ENCODE assay signal across 1 fruit fly cellular context in the genomic region with DNA sequence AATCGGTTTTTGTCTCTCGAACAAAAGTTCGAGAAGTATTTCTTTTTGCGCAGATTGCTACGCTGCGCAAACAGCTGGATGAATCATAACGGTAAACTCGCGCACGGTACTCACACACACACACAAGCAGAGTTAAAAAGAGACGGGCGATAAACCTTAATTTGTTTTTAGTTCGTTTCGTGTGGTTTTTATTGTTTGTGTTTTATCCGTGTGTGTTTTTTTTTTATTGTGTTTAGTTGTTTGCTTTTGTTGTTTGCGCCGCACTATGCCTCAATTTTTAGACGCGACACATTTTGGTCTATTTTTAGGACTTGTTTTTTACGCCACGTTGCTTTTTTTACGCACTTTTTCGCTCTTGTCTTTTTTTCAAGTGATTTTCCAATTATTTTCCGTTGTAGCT.
A peak's percentile ranks its signal among the peaks of the same experiment; 100 is the strongest.
TF ChIP-seq lines count a peak whose summit lies in the region.

No protein-coding gene starts in this region.

TF ChIP-seq in whole organism, embryonic, 481 proteins besides CTCF, POLR2A, EP300 and RAD21 (continued from another document):
- TF ChIP-seq CG17361 (GFP tag; IDR thresholded peaks at IDR 0.05; lab: Robert Waterston, UW) (0 out of 3 replicates have a peak, but pooled peaks have one; percentile 10), Dref (GFP tag; IDR thresholded peaks at IDR 0.05; lab: Robert Waterston, UW) (no peak), cg (GFP tag; optimal IDR thresholded peaks at IDR 0.05; lab: Kevin White, UChicago) (peak; percentile 48), C15 (GFP tag; IDR thresholded peaks at IDR 0.05; lab: Robert Waterston, UW) (no peak), ap (GFP tag; IDR thresholded peaks at IDR 0.05; lab: Robert Waterston, UW) (0 out of 2 replicates have a peak, but pooled peaks have one; percentile 3), CG15601 (tag; optimal IDR thresholded peaks at IDR 0.05; lab: Kevin White, UChicago) (no peak), CG3847 (GFP tag; IDR thresholded peaks at IDR 0.05; lab: Robert Waterston, UW) (no peak), Oaz (GFP tag; IDR thresholded peaks at IDR 0.05; lab: Robert Waterston, UW) (no peak), CG14965 (GFP tag; optimal IDR thresholded peaks at IDR 0.05; lab: Kevin White, UChicago; ENCODE audit: borderline replicate concordance) (no peak), Bteb2 (GFP tag; optimal IDR thresholded peaks at IDR 0.05; lab: Kevin White, UChicago) (peak; percentile 3), CG9797 (GFP tag; optimal IDR thresholded peaks at IDR 0.05; lab: Kevin White, UChicago) (no peak), fd96Cb (tag; optimal IDR thresholded peaks at IDR 0.05; lab: Kevin White, UChicago) (no peak), fu2 (GFP tag; optimal IDR thresholded peaks at IDR 0.05; lab: Kevin White, UChicago) (no peak), CG1233 (GFP tag; optimal IDR thresholded peaks at IDR 0.05; lab: Kevin White, UChicago) (no peak), CG7745 (tag; optimal IDR thresholded peaks at IDR 0.05; lab: Kevin White, UChicago) (no peak), aop (GFP tag; IDR thresholded peaks at IDR 0.05; lab: Robert Waterston, UW) (no peak), Gug (GFP tag; IDR thresholded peaks at IDR 0.05; lab: Robert Waterston, UW) (no peak), nerfin-1 (tag; optimal IDR thresholded peaks at IDR 0.05; lab: Kevin White, UChicago) (no peak), org-1 (GFP tag; optimal IDR thresholded peaks at IDR 0.05; lab: Kevin White, UChicago) (no peak), CG9215 (GFP tag; IDR thresholded peaks at IDR 0.05; lab: Robert Waterston, UW) (no peak), ci (GFP tag; IDR thresholded peaks at IDR 0.05; lab: Robert Waterston, UW) (no peak), CG1647 (GFP tag; optimal IDR thresholded peaks at IDR 0.05; lab: Kevin White, UChicago) (no peak), Atf6 (GFP tag; IDR thresholded peaks at IDR 0.05; lab: Robert Waterston, UW) (peak; percentile 27; the same call in 1 of the 2 replicates), CG34376 (GFP tag; optimal IDR thresholded peaks at IDR 0.05; lab: Kevin White, UChicago) (no peak), GATAe (GFP tag; conservative IDR thresholded peaks at IDR 0.05; lab: Robert Waterston, UW) (no peak), CG7928 (GFP tag; optimal IDR thresholded peaks at IDR 0.05; lab: Kevin White, UChicago) (no peak), CG13296 (GFP tag; optimal IDR thresholded peaks at IDR 0.05; lab: Kevin White, UChicago) (peak; percentile 28), ems (GFP tag; optimal IDR thresholded peaks at IDR 0.05; lab: Kevin White, UChicago) (no peak), CG5953 (GFP tag; IDR thresholded peaks at IDR 0.05; lab: Robert Waterston, UW) (no peak), CG6683 (GFP tag; optimal IDR thresholded peaks at IDR 0.05; lab: Kevin White, UChicago) (no peak), hb (GFP tag; IDR thresholded peaks at IDR 0.05; lab: Robert Waterston, UW; ENCODE audit: partially characterized antibody) (no peak), CG12155 (GFP tag; optimal IDR thresholded peaks at IDR 0.05; lab: Kevin White, UChicago) (no peak), stc (GFP tag; IDR thresholded peaks at IDR 0.05; lab: Robert Waterston, UW) (no peak), CG9932 (GFP tag; IDR thresholded peaks at IDR 0.05; lab: Robert Waterston, UW) (no peak), CG34422 (GFP tag; IDR thresholded peaks at IDR 0.05; lab: Robert Waterston, UW) (no peak), sd (tag; optimal IDR thresholded peaks at IDR 0.05; lab: Kevin White, UChicago) (peak; percentile 24), Adf1 (GFP tag; IDR thresholded peaks at IDR 0.05; lab: Robert Waterston, UW) (0 out of 2 replicates have a peak, but pooled peaks have one; percentile 10), caup (GFP tag; optimal IDR thresholded peaks at IDR 0.05; lab: Kevin White, UChicago; ENCODE audit: severe bottlenecking) (no peak)
